Fruit fly (Drosophila melanogaster): ENCODE measurements around the gene Mesh1.

Mesh1 gene

dm6 chr3R:29153197-29153644 is 49.1 kb downstream of the Mesh1 start, which contains the start of the genes Slbp and Rpn2 (continued):
- TF ChIP-seq YL-1 (GFP tag; optimal IDR thresholded peaks at IDR 0.05) (peak; percentile 88), slp2 (GFP tag; optimal IDR thresholded peaks at IDR 0.05) (peak; percentile 16), CG4424 (GFP tag; optimal IDR thresholded peaks at IDR 0.05) (no peak), ATbp (GFP tag; optimal IDR thresholded peaks at IDR 0.05) (no peak), CG1647 (GFP tag; optimal IDR thresholded peaks at IDR 0.05) (peak; percentile 41), Stat92E (GFP tag; optimal IDR thresholded peaks at IDR 0.05) (peak in 1 of 3 experiments; percentile 21), CG11456 (GFP tag; IDR thresholded peaks at IDR 0.05) (no peak), jing (GFP tag; optimal IDR thresholded peaks at IDR 0.05) (no peak), HmgZ (tag; optimal IDR thresholded peaks at IDR 0.05) (peak; percentile 88), Mrtf (GFP tag; IDR thresholded peaks at IDR 0.05) (no peak), ftz-f1 (GFP tag; optimal IDR thresholded peaks at IDR 0.05) (no peak), CTCF (GFP tag; optimal IDR thresholded peaks at IDR 0.05) (no peak), CG9609 (GFP tag; optimal IDR thresholded peaks at IDR 0.05) (peak; percentile 65), CG12219 (GFP tag; optimal IDR thresholded peaks at IDR 0.05) (no peak), D (optimal IDR thresholded peaks at IDR 0.05) (no peak), D (GFP tag; optimal IDR thresholded peaks at IDR 0.05) (no peak), CG9876 (GFP tag; optimal IDR thresholded peaks at IDR 0.05) (peak; percentile 7), CG4854 (GFP tag; optimal IDR thresholded peaks at IDR 0.05) (peak; percentile 37), CG1233 (GFP tag; optimal IDR thresholded peaks at IDR 0.05) (no peak), org-1 (GFP tag; optimal IDR thresholded peaks at IDR 0.05) (no peak), CG8924 (tag; optimal IDR thresholded peaks at IDR 0.05) (peak; percentile 49), Nf-YA (GFP tag; IDR thresholded peaks at IDR 0.05) (no peak), btn (GFP tag; optimal IDR thresholded peaks at IDR 0.05) (no peak), CrebB (tag; optimal IDR thresholded peaks at IDR 0.05) (no peak), mld (GFP tag; IDR thresholded peaks at IDR 0.05; ENCODE audit: partially characterized antibody) (peak; percentile 86)
